Worm (Caenorhabditis elegans): Measurements from ENCODE around the gene sptl-1.

- TF ChIP-seq ceh-28 (tag; optimal IDR thresholded peaks at IDR 0.05) (no peak), unc-62 (GFP tag; optimal IDR thresholded peaks at IDR 0.05 in 1 of 2) (no peak), unc-62 (tag; optimal IDR thresholded peaks at IDR 0.05) (no peak), ama-1 (optimal IDR thresholded peaks at IDR 0.05) (no peak), tra-1 (GFP tag; IDR thresholded peaks at IDR 0.05) (no peak), ceh-32 (tag; optimal IDR thresholded peaks at IDR 0.05; ENCODE audit: poor library complexity) (no peak), unc-39 (tag; optimal IDR thresholded peaks at IDR 0.05) (no peak), mep-1 (tag; optimal IDR thresholded peaks at IDR 0.05) (no peak), zag-1 (tag; optimal IDR thresholded peaks at IDR 0.05) (no peak), mdl-1 (tag; optimal IDR thresholded peaks at IDR 0.05) (no peak), nhr-41 (GFP tag; IDR thresholded peaks at IDR 0.05) (no peak), hlh-30 (tag; optimal IDR thresholded peaks at IDR 0.05; ENCODE audit: insufficient read depth) (no peak)
Observed at ce11 chrII:33904-34303, 17.5 kb upstream of the sptl-1 start, which contains the start of gene F23F1.2.

Data from whole organism, L4 larva.